Fruit fly (Drosophila melanogaster) whole organism, pupa: Measurements from ENCODE around the gene VhaSFD.

Experiments used
- CG10348 ChIP-seq: fragments of 200-800 bp; sonication (Bioruptor generic); IDR thresholded peaks from 2 replicates; pipeline ENCODE4 v1.3.6; 2022; ENCODE audit warnings: missing biosample characterization, missing genetic modification characterization
- CG12605 ChIP-seq: fragments of 200-800 bp; sonication (Bioruptor generic); IDR thresholded peaks from 2 replicates; pipeline ENCODE4 v1.3.6; 2022; ENCODE audit warnings: missing biosample characterization, missing genetic modification characterization
- CG13204 ChIP-seq: fragments of 200-800 bp; sonication (Bioruptor generic); optimal IDR thresholded peaks from 2 replicates; lab custom pipeline; 2018; ENCODE audit warnings: missing biosample characterization, mild to moderate bottlenecking, missing genetic modification characterization, moderate library complexity
- CG14655 ChIP-seq: fragments of 200-800 bp; sonication (Bioruptor generic); optimal IDR thresholded peaks from 3 replicates; lab custom pipeline; 2017; ENCODE audit warnings: mild to moderate bottlenecking, missing biosample characterization, missing genetic modification reagents, missing genetic modification characterization
- CG15710 ChIP-seq: fragments of 200-800 bp; sonication (Bioruptor generic); optimal IDR thresholded peaks from 2 replicates; lab custom pipeline; 2018; ENCODE audit warnings: missing biosample characterization, mild to moderate bottlenecking, missing genetic modification characterization, moderate library complexity
- CG17806 ChIP-seq: fragments of 200-800 bp; sonication (Bioruptor generic); optimal IDR thresholded peaks from 2 replicates; lab custom pipeline; 2018; ENCODE audit warnings: missing biosample characterization, mild to moderate bottlenecking, missing genetic modification characterization, moderate library complexity
- CG32121 ChIP-seq: fragments of 200-800 bp; sonication (Bioruptor generic); IDR thresholded peaks from 2 replicates; pipeline ENCODE4 v1.3.6; 2022; ENCODE audit warnings: missing biosample characterization, missing genetic modification characterization
- CG34367 ChIP-seq: fragments of 200-800 bp; sonication (Bioruptor generic); optimal IDR thresholded peaks from 2 replicates; lab custom pipeline; 2018; ENCODE audit warnings: missing biosample characterization, mild to moderate bottlenecking, missing genetic modification characterization
- CG4496 ChIP-seq: fragments of 200-800 bp; sonication (Bioruptor generic); IDR thresholded peaks from 3 replicates; pipeline ENCODE4 v1.3.6; 2022; ENCODE audit warnings: missing biosample characterization, missing genetic modification characterization
- CG8159 ChIP-seq: fragments of 200-800 bp; sonication (Bioruptor generic); optimal IDR thresholded peaks from 3 replicates; lab custom pipeline; 2018; ENCODE audit warnings: missing biosample characterization, mild to moderate bottlenecking, missing genetic modification characterization, moderate library complexity
- CG8301 ChIP-seq: fragments of 200-800 bp; sonication (Bioruptor generic); optimal IDR thresholded peaks from 2 replicates; lab custom pipeline; 2018; ENCODE audit warnings: missing biosample characterization, mild to moderate bottlenecking, missing genetic modification characterization
- CG9948 ChIP-seq: fragments of 200-800 bp; sonication (Bioruptor generic); optimal IDR thresholded peaks from 2 replicates; lab custom pipeline; 2018; ENCODE audit warnings: missing biosample characterization, mild to moderate bottlenecking, missing genetic modification characterization, moderate library complexity
- D1 ChIP-seq: fragments of 200-800 bp; sonication (Bioruptor generic); optimal IDR thresholded peaks from 2 replicates; lab custom pipeline; 2018; ENCODE audit warnings: missing biosample characterization, mild to moderate bottlenecking, missing genetic modification characterization, moderate library complexity
- EcR ChIP-seq: fragments of 200-800 bp; sonication (Bioruptor generic); optimal IDR thresholded peaks from 3 replicates; lab custom pipeline; 2019; ENCODE audit warnings: missing biosample characterization, missing genetic modification characterization, mild to moderate bottlenecking, moderate library complexity, missing genetic modification reagents
- Ets98B ChIP-seq: fragments of 200-800 bp; sonication (Bioruptor generic); IDR thresholded peaks from 2 replicates; pipeline ENCODE4 v1.3.6; 2022; ENCODE audit warnings: missing biosample characterization, missing genetic modification characterization
- Pif1A ChIP-seq: fragments of 200-800 bp; sonication (Bioruptor generic); optimal IDR thresholded peaks from 3 replicates; lab custom pipeline; 2016; ENCODE audit warnings: missing biosample characterization, missing genetic modification characterization
- Pif1B ChIP-seq: fragments of 200-800 bp; sonication (Bioruptor generic); optimal IDR thresholded peaks from 3 replicates; lab custom pipeline; 2016; ENCODE audit warnings: missing biosample characterization, missing genetic modification characterization
- Snoo ChIP-seq: fragments of 200-800 bp; sonication (Bioruptor generic); optimal IDR thresholded peaks from 3 replicates; lab custom pipeline; 2017; ENCODE audit warnings: missing biosample characterization, mild to moderate bottlenecking, missing genetic modification characterization, inconsistent platforms
- fd96Ca ChIP-seq: fragments of 200-800 bp; sonication (Bioruptor generic); IDR thresholded peaks from 3 replicates; pipeline ENCODE4 v1.3.6; 2022; ENCODE audit warnings: missing biosample characterization, missing genetic modification characterization
- gl ChIP-seq: fragments of 200-800 bp; sonication (Bioruptor generic); optimal IDR thresholded peaks from 2 replicates; lab custom pipeline; 2018; ENCODE audit warnings: missing biosample characterization, mild to moderate bottlenecking, missing genetic modification characterization
- rn ChIP-seq: fragments of 200-800 bp; sonication (Bioruptor generic); IDR thresholded peaks from 2 replicates; pipeline ENCODE4 v1.3.6; 2022; ENCODE audit warnings: missing biosample characterization, missing genetic modification characterization

VhaSFD gene

DNA sequence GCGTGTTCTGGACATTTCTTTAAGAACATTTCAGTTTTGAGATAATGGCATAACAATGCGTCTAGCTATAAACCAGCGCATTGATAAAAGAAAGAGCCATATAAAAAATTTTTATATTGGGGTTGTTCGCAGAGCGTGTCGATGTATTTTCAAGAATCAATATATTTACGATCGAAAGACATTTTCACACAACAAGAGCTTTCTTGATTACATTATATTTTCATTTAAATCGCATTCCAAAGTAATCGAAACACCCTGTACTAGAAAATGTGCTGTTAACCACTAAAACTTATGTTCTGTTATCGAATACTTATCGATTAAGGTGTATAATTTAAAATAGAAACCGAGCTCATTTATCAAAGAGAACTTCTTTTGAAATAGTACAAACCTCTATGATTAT is 23.9 kb downstream of the VhaSFD start:
- TF ChIP-seq Ets98B (GFP tag; lab: Robert Waterston, UW) (no peak), CG17806 (no peak), CG12605 (GFP tag; lab: Robert Waterston, UW) (no peak), CG32121 (no peak), CG34367 (tag; lab: Kevin White, UChicago) (no peak), CG13204 (no peak), fd96Ca (GFP tag; lab: Robert Waterston, UW) (no peak), CG10348 (GFP tag; lab: Robert Waterston, UW) (no peak), gl (tag; lab: Kevin White, UChicago) (no peak), CG4496 (GFP tag; lab: Robert Waterston, UW) (no peak), rn (no peak), Snoo (tag; lab: Kevin White, UChicago) (peak; percentile 37), CG15710 (tag; lab: Kevin White, UChicago) (peak; percentile 50), EcR (GFP tag; lab: Kevin White, UChicago) (no peak), CG14655 (GFP tag; lab: Kevin White, UChicago) (no peak), CG9948 (tag; lab: Kevin White, UChicago) (no peak), Pif1B (GFP tag; lab: Kevin White, UChicago) (peak; percentile 43), Pif1A (GFP tag; lab: Kevin White, UChicago) (peak; percentile 60), CG8159 (no peak), CG8301 (no peak), D1 (tag; lab: Kevin White, UChicago) (no peak)

DNA sequence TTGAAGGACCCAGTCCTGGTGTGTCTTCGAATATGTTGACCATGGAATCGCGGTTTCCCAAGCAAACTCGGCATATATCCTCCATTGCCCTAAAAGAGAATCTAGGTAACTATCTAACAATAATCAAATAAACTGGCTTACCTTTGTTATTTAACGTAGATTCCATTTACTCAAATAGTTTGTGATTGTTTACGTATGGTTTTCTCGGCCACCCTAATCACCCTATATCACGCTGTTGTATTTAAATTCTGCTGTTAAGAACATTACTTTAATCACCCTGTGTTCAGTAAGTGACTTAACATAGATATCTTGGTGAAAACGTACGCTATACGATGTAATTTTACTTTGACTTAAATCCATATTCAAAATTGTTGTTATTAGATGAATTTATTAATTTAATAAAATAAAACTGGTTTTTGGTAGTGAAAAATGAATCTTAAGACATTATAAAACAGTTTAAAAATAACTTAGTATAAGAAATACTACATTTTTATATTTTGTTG is 24.6 kb downstream of the VhaSFD start:
- no peak for TF ChIP-seq CG34367 (tag; lab: Kevin White, UChicago)
- TF ChIP-seq CG13204 = no peak
- TF ChIP-seq CG12605 (GFP tag; lab: Robert Waterston, UW) = no peak
- TF ChIP-seq Pif1B (GFP tag; lab: Kevin White, UChicago) = no peak
- no peak for TF ChIP-seq CG14655 (GFP tag; lab: Kevin White, UChicago)
- TF ChIP-seq D1 (tag; lab: Kevin White, UChicago) = no peak
- TF ChIP-seq CG8159 = no peak
- TF ChIP-seq CG15710 (tag; lab: Kevin White, UChicago) = no peak
- no peak for TF ChIP-seq EcR (GFP tag; lab: Kevin White, UChicago)

DNA sequence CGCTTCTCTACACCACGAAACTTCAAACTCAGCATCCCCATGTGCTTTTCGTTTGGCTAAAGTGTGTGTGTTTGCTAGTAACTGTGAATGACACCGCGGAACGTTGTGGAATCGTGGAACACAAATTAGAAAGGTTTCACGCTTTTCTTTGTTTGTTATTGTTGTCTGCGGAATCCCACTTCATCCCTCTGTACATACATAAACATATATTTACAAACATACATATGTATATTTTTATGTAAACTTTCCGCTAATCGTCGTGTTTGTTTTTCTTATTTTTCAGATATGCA is 37.1 kb downstream of the VhaSFD start:
- TF ChIP-seq fd96Ca (GFP tag; lab: Robert Waterston, UW) (no peak), CG12605 (GFP tag; lab: Robert Waterston, UW) (no peak), D1 (tag; lab: Kevin White, UChicago) (no peak), Pif1A (GFP tag; lab: Kevin White, UChicago) (no peak), CG14655 (GFP tag; lab: Kevin White, UChicago) (no peak), CG8301 (no peak), rn (no peak), EcR (GFP tag; lab: Kevin White, UChicago) (no peak), CG34367 (tag; lab: Kevin White, UChicago) (no peak), CG32121 (no peak), CG13204 (no peak), CG10348 (GFP tag; lab: Robert Waterston, UW) (no peak), Snoo (tag; lab: Kevin White, UChicago) (no peak), Ets98B (GFP tag; lab: Robert Waterston, UW) (no peak)
- TF ChIP-seq, all 21 proteins: peak for 0

DNA sequence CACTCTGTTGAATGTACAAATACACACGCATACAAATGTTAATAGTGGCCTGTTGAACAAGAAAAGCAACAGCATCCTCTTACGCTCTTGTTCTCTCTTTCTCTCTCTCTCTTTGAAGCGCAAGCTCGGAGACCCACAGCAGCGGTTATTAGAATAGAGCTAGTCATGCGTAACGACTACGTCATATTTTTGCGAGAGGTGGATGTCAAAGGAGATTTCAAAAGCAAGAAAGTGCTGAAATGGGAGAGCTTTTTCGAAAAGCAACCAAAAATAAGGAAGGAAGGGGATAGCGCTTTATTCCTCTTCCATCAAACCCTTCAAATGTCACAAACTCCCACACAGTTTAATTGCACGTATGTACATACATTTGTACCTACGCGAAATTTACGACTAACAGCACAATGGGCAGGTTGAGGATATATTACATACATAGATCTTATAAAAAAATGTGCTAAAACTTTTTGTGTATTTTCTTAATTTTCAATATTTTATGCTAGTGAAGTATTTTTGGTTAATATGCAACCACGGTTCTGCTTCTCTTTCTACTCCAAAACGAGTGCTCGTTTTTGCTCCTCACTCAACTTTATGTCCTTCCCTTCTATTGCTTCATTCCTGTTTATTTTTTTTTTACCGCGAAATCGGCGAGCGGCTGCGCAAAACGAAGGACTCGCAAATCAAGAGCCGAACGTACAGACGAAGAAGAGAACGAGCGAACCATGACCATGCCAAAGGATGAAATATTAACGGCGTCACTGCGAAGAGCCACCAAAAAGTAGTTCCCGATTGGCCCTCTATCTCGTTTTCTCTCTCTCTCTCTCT is 37.6 kb downstream of the VhaSFD start:
- TF ChIP-seq Ets98B (GFP tag; lab: Robert Waterston, UW) (no peak), CG34367 (tag; lab: Kevin White, UChicago) (peak; percentile 38), Snoo (tag; lab: Kevin White, UChicago) (peak; percentile 34), CG13204 (no peak), CG14655 (GFP tag; lab: Kevin White, UChicago) (peak; percentile 44), fd96Ca (GFP tag; lab: Robert Waterston, UW) (0 out of 3 replicates have a peak, but pooled peaks have one; percentile 59), CG4496 (GFP tag; lab: Robert Waterston, UW) (no peak), Pif1B (GFP tag; lab: Kevin White, UChicago) (peak; percentile 8), CG8301 (peak; percentile 22), CG8159 (peak; percentile 20), CG9948 (tag; lab: Kevin White, UChicago) (peak; percentile 55), CG15710 (tag; lab: Kevin White, UChicago) (peak; percentile 57), CG32121 (no peak), gl (tag; lab: Kevin White, UChicago) (no peak), CG10348 (GFP tag; lab: Robert Waterston, UW) (no peak), rn (no peak), D1 (tag; lab: Kevin White, UChicago) (no peak), EcR (GFP tag; lab: Kevin White, UChicago) (no peak), CG12605 (GFP tag; lab: Robert Waterston, UW) (no peak; the same call in 1 of the 2 replicates), CG17806 (no peak), Pif1A (GFP tag; lab: Kevin White, UChicago) (peak; percentile 61)

DNA sequence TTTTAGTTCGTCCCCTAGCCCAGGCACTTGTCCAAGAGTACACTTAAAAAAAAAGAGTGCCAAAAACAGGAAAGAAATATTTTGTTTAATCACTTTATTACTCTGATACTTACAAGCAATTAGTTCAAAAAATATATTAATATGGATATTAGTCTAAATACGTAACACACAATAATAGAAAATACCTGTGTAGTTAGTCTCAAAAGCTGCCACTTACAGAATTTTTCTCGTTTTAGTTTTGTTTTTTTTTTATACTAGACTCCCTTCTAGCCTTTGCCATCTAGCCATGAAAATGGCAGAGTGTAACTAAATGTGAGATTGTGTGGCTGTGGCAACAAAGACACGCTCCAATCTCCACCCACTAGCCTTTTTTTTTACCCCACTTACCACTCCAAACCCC is 39.8 kb downstream of the VhaSFD start:
- TF ChIP-seq CG32121 (peak; percentile 46; the same call in 1 of the 2 replicates), CG14655 (GFP tag; lab: Kevin White, UChicago) (peak; percentile 77), gl (tag; lab: Kevin White, UChicago) (no peak), CG12605 (GFP tag; lab: Robert Waterston, UW) (peak; percentile 61; the same call in 1 of the 2 replicates), CG10348 (GFP tag; lab: Robert Waterston, UW) (no peak), rn (no peak), CG8301 (peak; percentile 62), CG9948 (tag; lab: Kevin White, UChicago) (peak; percentile 77), CG8159 (peak; percentile 76), Ets98B (GFP tag; lab: Robert Waterston, UW) (0 out of 2 replicates have a peak, but pooled peaks have one; percentile 8), Pif1B (GFP tag; lab: Kevin White, UChicago) (peak; percentile 46), CG34367 (tag; lab: Kevin White, UChicago) (peak; percentile 77), CG4496 (GFP tag; lab: Robert Waterston, UW) (0 out of 3 replicates have a peak, but pooled peaks have one; percentile 35), CG15710 (tag; lab: Kevin White, UChicago) (peak; percentile 77), fd96Ca (GFP tag; lab: Robert Waterston, UW) (no peak), CG17806 (peak; percentile 67), CG13204 (peak; percentile 63), EcR (GFP tag; lab: Kevin White, UChicago) (peak; percentile 25), Pif1A (GFP tag; lab: Kevin White, UChicago) (peak; percentile 78), D1 (tag; lab: Kevin White, UChicago) (peak; percentile 42), Snoo (tag; lab: Kevin White, UChicago) (no peak)
